Worm (Caenorhabditis elegans): ENCODE results near the gene srt-13.

srt-13 gene

DNA sequence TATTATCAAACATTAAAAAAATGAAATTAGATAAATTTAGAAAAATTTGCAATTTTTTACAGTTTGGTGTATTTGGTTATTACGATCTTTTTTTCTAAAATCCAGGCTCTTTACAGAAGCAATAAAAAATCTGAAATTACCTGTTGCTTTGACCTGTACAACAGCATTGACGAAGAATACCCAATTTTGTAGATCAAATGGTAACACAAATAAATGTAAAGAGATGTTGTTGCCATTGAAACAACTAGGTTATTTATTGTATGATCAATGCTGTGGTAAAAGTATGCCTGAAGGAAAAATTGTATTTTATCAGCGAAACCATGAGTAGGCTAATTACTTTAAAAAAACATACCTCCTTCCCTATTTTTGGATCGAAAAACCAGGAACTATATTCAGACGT lies 8.4 kb downstream of the srt-13 start:
- TF ChIP-seq egl-13 (tag; optimal IDR thresholded peaks at IDR 0.05) (no peak), unc-98 (GFP tag; IDR thresholded peaks at IDR 0.05) (no peak), ceh-88 (GFP tag; IDR thresholded peaks at IDR 0.05) (no peak)

DNA sequence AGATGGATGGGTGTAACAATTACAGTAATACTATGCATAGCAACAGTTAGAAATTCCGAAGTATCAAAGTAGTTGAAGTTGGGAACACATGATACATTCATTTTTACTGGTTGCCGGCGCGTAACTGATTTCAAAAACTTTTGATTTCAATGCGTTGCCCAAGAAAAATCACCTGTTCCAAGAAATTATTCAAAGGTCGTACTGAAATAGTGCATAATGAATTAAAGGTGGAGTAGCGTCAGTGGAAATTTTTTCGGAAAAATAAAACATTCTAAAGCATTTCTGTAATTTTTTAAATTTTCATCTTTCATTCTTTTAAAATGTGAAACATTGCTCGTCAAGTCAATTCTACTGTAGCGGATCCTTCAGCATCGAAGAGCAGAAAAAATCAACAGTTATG lies 9.7 kb downstream of the srt-13 start, which contains the start of gene srh-204:
srh-204 (minus strand) TSS at position 101 of the 400 bp plus-strand sequence.
- peak; percentile 66 for TF ChIP-seq hlh-4 (tag; optimal IDR thresholded peaks at IDR 0.05)
- no peak for TF ChIP-seq lin-13 (GFP tag; optimal IDR thresholded peaks at IDR 0.05)

DNA sequence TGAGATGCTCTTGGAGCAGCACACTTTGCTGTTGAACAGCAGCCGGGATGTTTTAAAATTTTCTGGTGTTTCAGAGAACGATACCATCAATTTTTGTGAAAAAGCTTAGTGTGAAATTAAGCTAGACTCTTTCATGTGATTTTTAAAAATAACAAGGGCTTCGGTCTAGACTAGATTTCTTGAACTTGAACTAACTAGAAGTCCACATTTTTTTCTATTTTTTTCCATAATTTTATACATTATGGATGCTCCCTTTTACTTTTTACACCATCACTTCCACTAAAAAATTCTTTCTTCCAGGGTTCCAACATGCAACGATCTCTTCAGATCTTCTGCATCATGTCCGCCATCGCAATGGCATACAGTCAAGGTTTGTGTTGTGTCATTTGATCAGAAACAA lies 13.8 kb downstream of the srt-13 start, which contains the start of gene nlp-13:
nlp-13 (plus strand) TSS at position 301 of the 400 bp plus-strand sequence.
- TF ChIP-seq snu-23 (GFP tag; optimal IDR thresholded peaks at IDR 0.05) (no peak), sup-37 (GFP tag; optimal IDR thresholded peaks at IDR 0.05) (no peak), xbp-1 (tag; optimal IDR thresholded peaks at IDR 0.05) (no peak), blmp-1 (tag; optimal IDR thresholded peaks at IDR 0.05) (no peak), nhr-77 (tag; optimal IDR thresholded peaks at IDR 0.05) (no peak), zag-1 (tag; optimal IDR thresholded peaks at IDR 0.05) (no peak), unc-62 (GFP tag; optimal IDR thresholded peaks at IDR 0.05) (no peak), swsn-7 (tag; optimal IDR thresholded peaks at IDR 0.05) (no peak), unc-86 (tag; optimal IDR thresholded peaks at IDR 0.05) (no peak), ceh-82 (tag; optimal IDR thresholded peaks at IDR 0.05) (no peak), jun-1 (tag; optimal IDR thresholded peaks at IDR 0.05) (no peak), pag-3 (tag; optimal IDR thresholded peaks at IDR 0.05; ENCODE audit: borderline replicate concordance, insufficient read depth) (no peak), C16A3.4 (tag; optimal IDR thresholded peaks at IDR 0.05) (no peak), nhr-84 (tag; optimal IDR thresholded peaks at IDR 0.05) (no peak), lir-3 (tag; optimal IDR thresholded peaks at IDR 0.05; ENCODE audit: poor library complexity) (no peak)

DNA sequence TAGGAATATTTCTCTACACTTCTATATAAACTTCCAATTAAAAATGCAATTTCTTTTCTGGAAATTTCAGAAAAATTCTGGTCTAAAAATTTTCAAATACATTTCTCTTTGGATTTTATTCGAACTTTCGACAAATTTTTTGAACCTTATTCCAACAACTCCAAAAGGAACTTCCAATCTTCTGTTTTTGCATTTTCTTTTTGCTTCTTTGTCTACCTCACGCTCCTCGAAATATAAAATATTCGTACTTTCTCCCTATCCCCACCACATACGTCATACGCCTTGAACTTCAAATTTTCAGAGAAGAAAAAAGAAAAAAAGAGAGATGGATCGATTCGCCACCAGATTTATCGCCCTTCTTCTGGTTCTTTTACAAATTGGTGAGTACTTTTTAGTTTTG lies 30.6 kb downstream of the srt-13 start, which contains the start of gene nlp-9:
nlp-9 (plus strand) TSS at position 301 of the 400 bp plus-strand sequence.
- TF ChIP-seq ceh-90 (tag; optimal IDR thresholded peaks at IDR 0.05) (no peak), vab-15 (tag; optimal IDR thresholded peaks at IDR 0.05) (no peak), nhr-12 (tag; optimal IDR thresholded peaks at IDR 0.05) (no peak), C04F5.9 (tag; optimal IDR thresholded peaks at IDR 0.05) (no peak), jun-1 (tag; optimal IDR thresholded peaks at IDR 0.05) (no peak), ztf-4 (tag; optimal IDR thresholded peaks at IDR 0.05) (no peak), unc-98 (GFP tag; IDR thresholded peaks at IDR 0.05) (no peak), fos-1 (tag; optimal IDR thresholded peaks at IDR 0.05) (no peak), nhr-20 (tag; optimal IDR thresholded peaks at IDR 0.05) (no peak), ces-1 (GFP tag; optimal IDR thresholded peaks at IDR 0.05) (no peak), lsy-2 (tag; optimal IDR thresholded peaks at IDR 0.05) (no peak), ceh-88 (GFP tag; IDR thresholded peaks at IDR 0.05) (no peak)

DNA sequence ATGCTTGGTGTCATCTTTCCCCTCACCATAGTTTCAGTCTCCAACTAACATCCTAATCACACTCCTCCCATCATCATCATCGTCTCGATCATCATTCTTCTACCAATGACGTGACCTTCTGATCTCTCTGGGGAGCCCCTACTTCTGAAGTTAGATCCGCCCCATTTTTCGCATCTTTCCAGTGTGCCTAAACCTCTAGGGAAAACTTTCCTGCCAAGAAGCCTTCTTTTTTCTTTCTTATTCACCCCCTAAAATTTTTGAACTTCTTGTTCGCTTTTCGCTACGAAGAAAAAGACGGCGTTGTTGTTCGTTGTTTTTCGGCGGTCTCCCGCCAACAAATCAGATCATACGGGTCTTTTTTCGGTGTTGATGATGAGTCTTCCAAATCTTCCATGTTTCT lies 31.7 kb downstream of the srt-13 start:
- no peak for TF ChIP-seq fkh-10 (GFP tag; optimal IDR thresholded peaks at IDR 0.05)
- no peak for TF ChIP-seq fkh-8 (tag; optimal IDR thresholded peaks at IDR 0.05)
- peak; percentile 65 for TF ChIP-seq lin-14 (GFP tag; optimal IDR thresholded peaks at IDR 0.05)
- TF ChIP-seq dsc-1 (tag; optimal IDR thresholded peaks at IDR 0.05): no peak
- no peak for TF ChIP-seq elt-3 (tag; optimal IDR thresholded peaks at IDR 0.05)
- no peak for TF ChIP-seq irx-1 (tag; optimal IDR thresholded peaks at IDR 0.05)
- no peak for TF ChIP-seq nhr-11 (tag; optimal IDR thresholded peaks at IDR 0.05)
- TF ChIP-seq mab-9 (GFP tag; IDR thresholded peaks at IDR 0.05): peak; percentile 49; the same call in 1 of the 2 replicates
- no peak for TF ChIP-seq ets-5 (GFP tag; IDR thresholded peaks at IDR 0.05)
